Worm (Caenorhabditis elegans): ENCODE measurements around the gene Y105C5A.1285.
"Not testable (repeated sequence)": the region's sequence is repeated elsewhere in the genome, so short reads cannot be mapped to it uniquely, and the experiment has no call there.

Y105C5A.1285 gene

DNA sequence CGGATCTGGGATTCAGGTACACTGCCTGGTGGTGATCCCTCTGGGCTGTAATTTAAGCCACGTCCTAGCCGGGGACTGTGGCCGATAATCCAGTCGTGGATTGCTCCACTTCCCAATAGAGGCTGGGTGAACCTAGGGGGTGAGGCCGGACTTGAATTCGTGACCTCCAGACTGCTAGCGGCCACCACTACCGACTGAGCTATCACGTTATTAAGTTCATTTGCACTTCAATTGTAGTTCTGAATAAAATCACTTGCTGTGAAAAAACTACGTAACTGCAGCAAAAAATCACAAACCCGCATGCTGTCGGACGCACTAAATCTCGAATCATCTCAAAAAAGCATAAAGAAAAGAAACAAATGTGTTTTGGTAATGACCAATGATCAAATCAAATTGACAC is 38.6 kb downstream of the Y105C5A.1285 start, which contains the start of gene Y105C5A.1273:
TSS of gene Y105C5A.1273 (plus strand) at position 301 of the 400 bp plus-strand sequence.
- TF ChIP-seq nhr-84 (tag; optimal IDR thresholded peaks at IDR 0.05); grh-1 (GFP tag; IDR thresholded peaks at IDR 0.05); lsy-2 (tag; optimal IDR thresholded peaks at IDR 0.05): not testable (repeated sequence)

DNA sequence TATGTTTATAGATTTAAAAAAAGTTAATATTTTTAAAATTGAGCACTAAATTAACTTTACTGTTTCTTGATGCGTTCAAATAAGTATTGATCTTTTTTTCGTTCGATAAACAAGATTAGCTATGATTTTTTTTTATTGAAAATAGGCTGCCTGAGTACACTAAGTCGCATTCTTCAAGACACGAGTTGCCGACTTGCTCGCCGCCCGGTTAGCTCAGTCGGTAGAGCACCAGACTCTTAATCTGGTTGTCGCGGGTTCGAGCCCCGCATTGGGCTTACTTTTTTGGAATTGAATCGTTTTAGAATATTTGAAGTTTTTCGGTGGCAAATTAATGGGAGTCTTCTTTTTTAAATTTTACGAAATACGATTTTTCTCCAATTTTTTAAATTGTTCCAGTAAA is 41.0 kb downstream of the Y105C5A.1285 start:
- no peak for TF ChIP-seq fos-1 (tag; optimal IDR thresholded peaks at IDR 0.05)
- no peak for TF ChIP-seq efl-3 (GFP tag; optimal IDR thresholded peaks at IDR 0.05)
- no peak for TF ChIP-seq dpl-1 (GFP tag; optimal IDR thresholded peaks at IDR 0.05)
- TF ChIP-seq nhr-12 (tag; optimal IDR thresholded peaks at IDR 0.05) = no peak
- no peak for TF ChIP-seq ceh-63 (GFP tag; optimal IDR thresholded peaks at IDR 0.05)
- TF ChIP-seq zip-4 (GFP tag; optimal IDR thresholded peaks at IDR 0.05) = no peak
- TF ChIP-seq nhr-90 (tag; optimal IDR thresholded peaks at IDR 0.05; ENCODE audit: poor library complexity) = no peak
- TF ChIP-seq fkh-10 (GFP tag; optimal IDR thresholded peaks at IDR 0.05) = no peak
- TF ChIP-seq nhr-76 (tag; optimal IDR thresholded peaks at IDR 0.05) = no peak
- no peak for TF ChIP-seq ces-1 (GFP tag; optimal IDR thresholded peaks at IDR 0.05)
- TF ChIP-seq ceh-88 (GFP tag; IDR thresholded peaks at IDR 0.05) = no peak
- TF ChIP-seq ceh-8 (GFP tag; optimal IDR thresholded peaks at IDR 0.05) = no peak
- TF ChIP-seq swsn-7 (tag; optimal IDR thresholded peaks at IDR 0.05) = no peak
- TF ChIP-seq unc-62 (GFP tag; optimal IDR thresholded peaks at IDR 0.05) = no peak
- no peak for TF ChIP-seq tbx-2 (tag; optimal IDR thresholded peaks at IDR 0.05)
- TF ChIP-seq efl-1 (optimal IDR thresholded peaks at IDR 0.05) = no peak
- TF ChIP-seq efl-1 (GFP tag; optimal IDR thresholded peaks at IDR 0.05 in 1 of 2) = no peak
- TF ChIP-seq pqm-1 (tag; optimal IDR thresholded peaks at IDR 0.05) = no peak

DNA sequence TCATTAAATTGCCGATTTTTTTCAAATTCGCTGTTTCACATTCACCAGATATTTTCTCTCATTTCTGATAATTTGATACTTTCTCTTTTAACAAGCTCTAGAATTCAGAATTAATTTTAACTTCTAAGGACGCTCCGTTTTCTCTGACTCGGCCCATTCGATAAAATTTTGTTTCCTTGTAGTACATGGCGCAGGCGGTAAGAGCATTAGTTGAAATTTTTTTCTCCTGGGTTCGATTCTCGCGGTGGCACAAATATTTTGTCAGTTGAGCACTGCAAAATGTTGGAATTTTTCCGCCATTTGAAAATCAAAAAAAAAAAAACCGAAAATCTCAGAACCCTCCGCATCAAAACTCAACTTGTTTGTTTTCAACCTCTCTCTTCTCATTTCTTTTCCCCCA is 41.8 kb downstream of the Y105C5A.1285 start:
- TF ChIP-seq nhr-20 (tag; optimal IDR thresholded peaks at IDR 0.05) = no peak
- TF ChIP-seq nhr-11 (tag; optimal IDR thresholded peaks at IDR 0.05) = no peak
- TF ChIP-seq tbx-2 (tag; optimal IDR thresholded peaks at IDR 0.05) = no peak
- no peak for TF ChIP-seq efl-1 (optimal IDR thresholded peaks at IDR 0.05)
- TF ChIP-seq efl-1 (GFP tag; optimal IDR thresholded peaks at IDR 0.05 in 1 of 2) = peak in 1 of 2 experiments; percentile 55
- TF ChIP-seq aha-1 (tag; optimal IDR thresholded peaks at IDR 0.05) = no peak
- TF ChIP-seq C34B4.2 (tag; optimal IDR thresholded peaks at IDR 0.05) = no peak
